Fruit fly (Drosophila melanogaster) whole organism, adult: ENCODE results near the gene CG42583.
A peak's percentile ranks its signal among the peaks of the same experiment; 100 is the strongest.
"Not testable (repeated sequence)": the region's sequence is repeated elsewhere in the genome, so short reads cannot be mapped to it uniquely, and the experiment has no call there.

Source experiments
- CG11617 ChIP-seq: fragments of 200-800 bp; sonication (Bioruptor generic); optimal IDR thresholded peaks from 2 replicates; lab custom pipeline; 2017; ENCODE audit warnings: mild to moderate bottlenecking, missing biosample characterization, missing genetic modification reagents, missing genetic modification characterization
- CG12768 ChIP-seq: fragments of 200-800 bp; sonication (Bioruptor generic); optimal IDR thresholded peaks from 2 replicates; lab custom pipeline; 2017; ENCODE audit warnings: missing biosample characterization, missing genetic modification characterization, mild to moderate bottlenecking, moderate library complexity, missing genetic modification reagents
- CG14711 ChIP-seq: fragments of 200-800 bp; sonication (Bioruptor generic); optimal IDR thresholded peaks from 2 replicates; lab custom pipeline; 2018; ENCODE audit warnings: missing biosample characterization, mild to moderate bottlenecking, missing genetic modification characterization, moderate library complexity
- CG1620 ChIP-seq: fragments of 200-800 bp; sonication (Bioruptor generic); optimal IDR thresholded peaks from 2 replicates; lab custom pipeline; 2016; ENCODE audit warnings: missing biosample characterization, missing genetic modification characterization
- CG33017 ChIP-seq: fragments of 200-800 bp; sonication (Bioruptor generic); optimal IDR thresholded peaks from 2 replicates; lab custom pipeline; 2018; ENCODE audit warnings: missing biosample characterization, mild to moderate bottlenecking, missing genetic modification characterization, moderate library complexity
- CG5204 ChIP-seq: fragments of 200-800 bp; sonication (Bioruptor generic); optimal IDR thresholded peaks from 2 replicates; lab custom pipeline; 2016; ENCODE audit warnings: missing biosample characterization, missing genetic modification characterization
- CG7045 ChIP-seq: fragments of 200-800 bp; sonication (Bioruptor generic); optimal IDR thresholded peaks from 2 replicates; lab custom pipeline; 2017; ENCODE audit warnings: missing biosample characterization, mild to moderate bottlenecking, missing genetic modification characterization
- CG7101 ChIP-seq: fragments of 200-800 bp; sonication (Bioruptor generic); optimal IDR thresholded peaks from 2 replicates; lab custom pipeline; 2018; ENCODE audit warnings: missing biosample characterization, mild to moderate bottlenecking, missing genetic modification characterization, moderate library complexity
- Clk ChIP-seq: fragments of 200-800 bp; sonication (Bioruptor generic); optimal IDR thresholded peaks from 2 replicates; lab custom pipeline; 2017; ENCODE audit warnings: missing biosample characterization, missing genetic modification characterization
- Crg-1 ChIP-seq: fragments of 200-800 bp; sonication (Bioruptor generic); optimal IDR thresholded peaks from 2 replicates; lab custom pipeline; 2016; ENCODE audit warnings: missing biosample characterization, missing genetic modification characterization
- Hr96 ChIP-seq: fragments of 200-800 bp; sonication (Bioruptor generic); optimal IDR thresholded peaks from 2 replicates; lab custom pipeline; 2016; ENCODE audit warnings: missing biosample characterization, missing genetic modification characterization
- Mnt ChIP-seq: fragments of 200-800 bp; sonication (Bioruptor generic); optimal IDR thresholded peaks from 2 replicates; lab custom pipeline; 2016; ENCODE audit warnings: missing biosample characterization, mild to moderate bottlenecking, missing genetic modification characterization
- bab1 ChIP-seq: fragments of 200-800 bp; sonication (Bioruptor generic); optimal IDR thresholded peaks from 3 replicates; lab custom pipeline; 2019; ENCODE audit warnings: missing biosample characterization, mild to moderate bottlenecking, missing genetic modification characterization, moderate library complexity
- cic ChIP-seq: fragments of 200-800 bp; sonication (Bioruptor generic); optimal IDR thresholded peaks from 2 replicates; lab custom pipeline; 2017; ENCODE audit warnings: missing biosample characterization, mild to moderate bottlenecking, missing genetic modification characterization, moderate library complexity
- cnc ChIP-seq, 2 experiments: fragments of >200 bp; optimal IDR thresholded peaks; 2 replicates each; lab custom pipeline; 2017
- kay ChIP-seq: fragments of 200-800 bp; sonication (Bioruptor generic); peaks from one replicate; lab custom pipeline; 2016; ENCODE audit warnings: missing biosample characterization, missing genetic modification characterization, borderline replicate concordance
- ovo ChIP-seq: fragments of 200-800 bp; sonication (Bioruptor generic); optimal IDR thresholded peaks from 2 replicates; lab custom pipeline; 2016; ENCODE audit warnings: missing biosample characterization, missing genetic modification characterization
- pad ChIP-seq: fragments of 200-800 bp; sonication (Bioruptor generic); optimal IDR thresholded peaks from 3 replicates; lab custom pipeline; 2017; ENCODE audit warnings: missing biosample characterization, missing genetic modification characterization, mild to moderate bottlenecking, moderate library complexity, missing genetic modification reagents
- tj ChIP-seq: fragments of 200-800 bp; sonication (Bioruptor generic); optimal IDR thresholded peaks from 3 replicates; lab custom pipeline; 2017; ENCODE audit warnings: missing biosample characterization, mild to moderate bottlenecking, missing genetic modification characterization, moderate library complexity
- toe ChIP-seq: fragments of 200-800 bp; sonication (Bioruptor generic); optimal IDR thresholded peaks from 2 replicates; lab custom pipeline; 2016; ENCODE audit warnings: missing biosample characterization, missing genetic modification characterization

The CG42583 gene

DNA sequence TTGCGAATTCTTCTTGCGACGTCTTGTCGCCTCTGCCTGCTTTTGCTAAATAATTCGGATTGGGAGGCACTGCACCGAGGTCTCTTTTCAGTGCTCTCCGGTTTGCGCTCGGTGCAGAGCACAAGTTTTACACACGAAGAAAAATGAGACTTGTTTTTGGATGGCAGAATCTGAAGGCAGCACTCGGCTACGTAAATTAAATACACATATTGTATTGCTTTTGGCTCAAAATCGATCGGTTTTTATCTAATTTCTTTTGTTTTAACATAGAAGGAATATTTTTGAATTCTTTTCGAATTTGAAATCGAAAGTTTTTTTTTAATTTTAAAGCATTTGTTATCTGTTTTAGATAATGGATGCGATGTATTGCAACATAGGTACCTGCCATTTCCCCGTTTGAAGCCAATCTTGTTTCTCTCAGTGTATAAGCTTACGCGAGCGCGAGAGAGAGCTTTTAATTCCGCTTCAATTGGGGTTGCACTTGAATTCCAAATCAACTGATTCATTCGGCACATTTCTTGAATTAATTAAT is 33.9 kb downstream of the CG42583 start, which contains the start of gene AnxB10:
Gene AnxB10, minus strand, starts transcription at position 51 of the 532 bp plus-strand sequence.
- TF ChIP-seq Hr96 (GFP tag; lab: Kevin White, UChicago), result peak; percentile 95
- TF ChIP-seq cnc (optimal IDR thresholded peaks at IDR 0.05; lab: Kevin White, UChicago), result no peak
- TF ChIP-seq CG12768 (GFP tag; lab: Kevin White, UChicago), result peak; percentile 89
- peak; percentile 64 for TF ChIP-seq Clk (GFP tag; lab: Kevin White, UChicago)
- peak; percentile 93 for TF ChIP-seq CG7045
- peak; percentile 79 for TF ChIP-seq tj (GFP tag; lab: Kevin White, UChicago)
- peak; percentile 89 for TF ChIP-seq toe (GFP tag; lab: Kevin White, UChicago)
- peak; percentile 92 for TF ChIP-seq CG5204
- TF ChIP-seq CG1620 (GFP tag; lab: Kevin White, UChicago), result peak; percentile 90
- TF ChIP-seq kay (GFP tag; lab: Kevin White, UChicago), result peak; percentile 89
- peak; percentile 96 for TF ChIP-seq CG11617 (GFP tag; lab: Kevin White, UChicago)
- TF ChIP-seq Crg-1 (GFP tag; lab: Kevin White, UChicago), result peak; percentile 92
- TF ChIP-seq bab1 (GFP tag; lab: Kevin White, UChicago), result peak; percentile 96
- TF ChIP-seq CG7101 (tag; lab: Kevin White, UChicago), result peak; percentile 91
- TF ChIP-seq cic (GFP tag; lab: Kevin White, UChicago), result peak; percentile 64
- peak; percentile 90 for TF ChIP-seq ovo (GFP tag; lab: Kevin White, UChicago)
- TF ChIP-seq CG14711 (tag; lab: Kevin White, UChicago), result peak; percentile 87
- peak; percentile 86 for TF ChIP-seq pad (GFP tag; lab: Kevin White, UChicago)
- peak; percentile 72 for TF ChIP-seq Mnt (GFP tag; lab: Kevin White, UChicago)
- TF ChIP-seq CG33017 (tag; lab: Kevin White, UChicago), result peak; percentile 85

DNA sequence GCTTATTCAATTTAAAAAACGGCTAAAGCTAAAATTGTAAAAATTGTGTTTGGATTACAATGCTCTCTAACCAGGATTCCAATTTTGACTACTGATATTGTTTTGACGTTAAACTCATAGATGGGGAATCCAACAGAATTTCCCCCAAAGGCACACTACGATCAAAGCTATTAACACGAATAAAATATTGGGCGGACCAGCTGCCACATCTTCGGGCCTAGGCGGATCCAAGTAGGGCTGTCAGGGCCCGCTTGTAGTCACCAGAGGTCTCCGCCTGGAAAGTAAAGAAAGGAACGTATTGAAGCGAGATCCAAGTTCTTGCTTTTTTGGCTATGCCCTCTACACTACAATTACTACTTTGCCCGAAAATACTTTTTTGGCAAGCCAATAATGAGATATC is 38.9 kb downstream of the CG42583 start, which contains the start of gene Sdic1:
Gene Sdic1, minus strand, starts transcription at position 101 of the 400 bp plus-strand sequence.
- TF ChIP-seq CG7045; pad (GFP tag; lab: Kevin White, UChicago); CG1620 (GFP tag; lab: Kevin White, UChicago): not testable (repeated sequence)

DNA sequence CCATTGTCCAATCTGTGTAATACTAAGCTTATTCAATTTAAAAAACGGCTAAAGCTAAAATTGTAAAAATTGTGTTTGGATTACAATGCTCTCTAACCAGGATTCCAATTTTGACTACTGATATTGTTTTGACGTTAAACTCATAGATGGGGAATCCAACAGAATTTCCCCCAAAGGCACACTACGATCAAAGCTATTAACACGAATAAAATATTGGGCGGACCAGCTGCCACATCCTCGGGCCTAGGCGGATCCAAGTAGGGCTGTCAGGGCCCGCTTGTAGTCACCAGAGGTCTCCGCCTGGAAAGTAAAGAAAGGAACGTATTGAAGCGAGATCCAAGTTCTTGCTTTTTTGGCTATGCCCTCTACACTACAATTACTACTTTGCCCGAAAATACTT is 46.8 kb downstream of the CG42583 start, which contains the start of gene Sdic2:
Gene Sdic2, minus strand, starts transcription at position 101 of the 400 bp plus-strand sequence.
- not testable (repeated sequence) for TF ChIP-seq Hr96 (GFP tag; lab: Kevin White, UChicago); bab1 (GFP tag; lab: Kevin White, UChicago); CG33017 (tag; lab: Kevin White, UChicago)
